Fruit fly (Drosophila melanogaster): ENCODE measurements around the gene Prx4.
A peak's percentile ranks its signal among the peaks of the same experiment; 100 is the strongest.

- TF ChIP-seq h (GFP tag; optimal IDR thresholded peaks at IDR 0.05), result peak; percentile 81
- TF ChIP-seq Vsx2 (GFP tag; optimal IDR thresholded peaks at IDR 0.05; ENCODE audit: partially characterized antibody), result no peak
- TF ChIP-seq rgr (GFP tag; optimal IDR thresholded peaks at IDR 0.05), result peak; percentile 75
- no peak for TF ChIP-seq pan (optimal IDR thresholded peaks at IDR 0.05)
- no peak for TF ChIP-seq dsf (GFP tag; optimal IDR thresholded peaks at IDR 0.05; ENCODE audit: borderline replicate concordance)
- peak; percentile 96 for TF ChIP-seq psq (GFP tag; optimal IDR thresholded peaks at IDR 0.05)
- no peak for TF ChIP-seq Abd-B (GFP tag; optimal IDR thresholded peaks at IDR 0.05)
- TF ChIP-seq br (GFP tag; optimal IDR thresholded peaks at IDR 0.05), result peak; percentile 75
Observed at dm6 chr3L:3077568-3078107, 35.5 kb downstream of the Prx4 start.
